Fruit fly (Drosophila melanogaster): ENCODE results near the gene RasGAP1.

The RasGAP1 gene

DNA sequence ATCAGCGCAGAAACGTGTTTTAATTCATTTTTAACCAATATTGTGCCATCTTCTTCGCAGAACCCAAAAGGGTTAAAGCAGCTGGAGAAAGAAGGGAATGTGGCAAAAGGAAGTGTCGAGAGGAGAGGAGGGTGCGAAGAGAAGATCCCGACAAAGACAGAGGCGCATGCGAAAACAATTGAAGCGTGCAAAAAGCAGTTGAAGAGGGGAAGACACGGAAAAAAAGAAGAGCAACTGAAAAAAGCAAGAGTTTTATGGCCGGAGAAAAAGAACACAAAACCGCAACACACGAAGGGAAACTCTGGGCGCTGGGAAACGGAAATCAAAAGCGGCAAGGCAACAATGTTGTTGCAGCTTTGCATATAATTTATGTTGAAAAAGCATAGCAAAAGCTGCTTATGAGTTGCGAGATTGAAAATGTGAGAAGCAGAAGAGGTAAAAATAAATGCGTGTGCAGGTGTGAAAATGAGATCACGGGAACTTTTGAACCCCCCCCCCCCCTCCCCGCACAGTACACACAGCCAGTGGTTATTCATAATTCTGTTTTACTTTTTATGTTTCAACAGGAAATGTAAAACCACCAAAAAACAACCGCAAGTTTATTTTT, 1.8 kb downstream of the RasGAP1 start (continued):
- TF ChIP-seq bsh (GFP tag; optimal IDR thresholded peaks at IDR 0.05) (no peak), CG7786 (GFP tag; optimal IDR thresholded peaks at IDR 0.05) (no peak), ac (GFP tag; optimal IDR thresholded peaks at IDR 0.05) (no peak), CG15269 (tag; optimal IDR thresholded peaks at IDR 0.05) (no peak), gcm2 (GFP tag; optimal IDR thresholded peaks at IDR 0.05) (no peak), sens (GFP tag) (peak; percentile 4), eve (GFP tag; optimal IDR thresholded peaks at IDR 0.05) (peak in 1 of 2 experiments; percentile 71), klu (GFP tag; IDR thresholded peaks at IDR 0.05) (no peak), CG2199 (GFP tag; IDR thresholded peaks at IDR 0.05) (0 out of 3 replicates have a peak, but pooled peaks have one; percentile 28), CTCF (GFP tag; optimal IDR thresholded peaks at IDR 0.05) (no peak), CG16813 (GFP tag; IDR thresholded peaks at IDR 0.05; ENCODE audit: partially characterized antibody) (no peak), CG42726 (GFP tag; IDR thresholded peaks at IDR 0.05; ENCODE audit: partially characterized antibody) (0 out of 2 replicates have a peak, but pooled peaks have one; percentile 12), CG18011 (GFP tag; optimal IDR thresholded peaks at IDR 0.05) (no peak), CG2712 (tag; optimal IDR thresholded peaks at IDR 0.05) (no peak), CG1832 (GFP tag; optimal IDR thresholded peaks at IDR 0.05) (no peak), kni (GFP tag; optimal IDR thresholded peaks at IDR 0.05) (no peak), row (GFP tag; IDR thresholded peaks at IDR 0.05) (no peak), stc (GFP tag; IDR thresholded peaks at IDR 0.05) (no peak), gcm (GFP tag; optimal IDR thresholded peaks at IDR 0.05) (no peak), hkb (optimal IDR thresholded peaks at IDR 0.05) (no peak), hkb (GFP tag; IDR thresholded peaks at IDR 0.05) (0 out of 2 replicates have a peak, but pooled peaks have one; percentile 31), CG11560 (tag; IDR thresholded peaks at IDR 0.05) (no peak), pita (GFP tag; optimal IDR thresholded peaks at IDR 0.05) (no peak), Mrtf (GFP tag; IDR thresholded peaks at IDR 0.05) (no peak), otp (GFP tag; IDR thresholded peaks at IDR 0.05) (no peak), lmd (GFP tag; IDR thresholded peaks at IDR 0.05) (no peak), Bteb2 (GFP tag; optimal IDR thresholded peaks at IDR 0.05) (no peak), mirr (GFP tag; optimal IDR thresholded peaks at IDR 0.05) (no peak), ssp (GFP tag; IDR thresholded peaks at IDR 0.05) (no peak), Ada2b (GFP tag; IDR thresholded peaks at IDR 0.05) (0 out of 2 replicates have a peak, but pooled peaks have one; percentile 15), fd3F (GFP tag; optimal IDR thresholded peaks at IDR 0.05) (no peak), Blimp-1 (GFP tag; optimal IDR thresholded peaks at IDR 0.05) (no peak), kay (GFP tag; optimal IDR thresholded peaks at IDR 0.05) (no peak), usp (GFP tag; optimal IDR thresholded peaks at IDR 0.05) (no peak), CG11247 (GFP tag; IDR thresholded peaks at IDR 0.05) (no peak), CG3407 (GFP tag; optimal IDR thresholded peaks at IDR 0.05) (no peak), repo (GFP tag; optimal IDR thresholded peaks at IDR 0.05) (no peak), CG3847 (GFP tag; IDR thresholded peaks at IDR 0.05) (no peak), CG3838 (GFP tag; optimal IDR thresholded peaks at IDR 0.05) (no peak), CG30020 (tag; optimal IDR thresholded peaks at IDR 0.05) (no peak), zfh2 (GFP tag; optimal IDR thresholded peaks at IDR 0.05) (no peak), tin (GFP tag; optimal IDR thresholded peaks at IDR 0.05) (no peak), CG6813 (GFP tag; optimal IDR thresholded peaks at IDR 0.05) (no peak), sima (GFP tag; optimal IDR thresholded peaks at IDR 0.05) (no peak), Bgb (GFP tag; IDR thresholded peaks at IDR 0.05; ENCODE audit: partially characterized antibody) (no peak), Hr78 (GFP tag; optimal IDR thresholded peaks at IDR 0.05) (no peak), Max (GFP tag; optimal IDR thresholded peaks at IDR 0.05) (no peak), CG18262 (tag; optimal IDR thresholded peaks at IDR 0.05) (no peak), nau (GFP tag; optimal IDR thresholded peaks at IDR 0.05) (no peak), CG1233 (GFP tag; optimal IDR thresholded peaks at IDR 0.05) (no peak)

Data from whole organism, embryonic.